Fruit fly (Drosophila melanogaster): ENCODE results near the gene ssp6.

DNA sequence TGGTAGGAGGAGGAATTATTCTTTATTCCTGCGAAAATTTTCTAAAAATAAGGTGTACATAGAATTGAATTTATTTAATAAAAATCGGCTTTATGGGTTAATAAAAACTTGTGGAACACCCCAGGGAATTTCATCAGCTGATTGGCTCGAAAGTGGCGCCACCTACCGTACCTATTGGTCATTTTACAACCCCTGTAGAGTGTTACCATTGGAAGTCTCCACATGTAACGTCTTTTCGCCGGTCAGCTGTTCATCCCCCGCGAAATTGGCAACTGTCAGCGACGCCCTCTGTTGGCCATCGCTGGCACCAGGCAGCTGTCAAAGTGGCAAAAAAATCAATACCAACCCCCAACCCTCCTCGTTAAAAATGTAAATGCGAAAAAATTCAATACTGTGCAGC lies 6.0 kb downstream of the ssp6 start, which contains the start of gene CG13293:
- TF ChIP-seq CTCF (optimal IDR thresholded peaks at IDR 0.05) = peak; percentile 92 to 97
- TF ChIP-seq CG8478 (optimal IDR thresholded peaks at IDR 0.05) = no peak

Data from S2 (cell line).